Worm (Caenorhabditis elegans) whole organism, early embryonic: ENCODE measurements around the gene egl-43.

Experiments
- B0310.2 ChIP-seq: sonication (generic microtip); optimal IDR thresholded peaks from 2 replicates; lab custom pipeline; 2016; ENCODE audit warnings: mild to moderate bottlenecking, missing genetic modification characterization, missing compliant biosample characterization
- F13C5.2 ChIP-seq: sonication (generic microtip); optimal IDR thresholded peaks from 2 replicates; lab custom pipeline; 2017; ENCODE audit warnings: mild to moderate bottlenecking, missing genetic modification characterization, inconsistent platforms, missing compliant biosample characterization
- aly-1 ChIP-seq: sonication (generic microtip); optimal IDR thresholded peaks from 2 replicates; lab custom pipeline; 2016; ENCODE audit warnings: missing genetic modification characterization, missing compliant biosample characterization
- ama-1 ChIP-seq: fragments of 150-350 bp; optimal IDR thresholded peaks from 2 replicates; lab custom pipeline; 2014
- ceh-13 ChIP-seq: fragments of 200-800 bp; sonication (Bioruptor generic); optimal IDR thresholded peaks from 2 replicates; lab custom pipeline; 2018; ENCODE audit warnings: mild to moderate bottlenecking, missing genetic modification characterization, missing compliant biosample characterization
- ceh-36 ChIP-seq: sonication (generic microtip); optimal IDR thresholded peaks from 2 replicates; lab custom pipeline; 2016; ENCODE audit warnings: missing genetic modification characterization, inconsistent platforms, missing compliant biosample characterization
- ets-7 ChIP-seq: sonication (generic microtip); optimal IDR thresholded peaks from 2 replicates; lab custom pipeline; 2016; ENCODE audit warnings: missing genotype, missing genetic modification characterization, missing compliant biosample characterization
- flt-1 ChIP-seq: fragments of 200-800 bp; sonication (Bioruptor generic); IDR thresholded peaks from 2 replicates; pipeline ENCODE4 v1.3.6; 2022; ENCODE audit warnings: missing genetic modification characterization, missing compliant biosample characterization
- hmbx-1 ChIP-seq: sonication (generic microtip); optimal IDR thresholded peaks from 2 replicates; lab custom pipeline; 2016; ENCODE audit warnings: mild to moderate bottlenecking, missing genetic modification characterization, missing compliant biosample characterization
- hmg-4 ChIP-seq: fragments of 200-800 bp; sonication (Bioruptor generic); optimal IDR thresholded peaks from 2 replicates; lab custom pipeline; 2018; ENCODE audit warnings: mild to moderate bottlenecking, missing genetic modification characterization, missing compliant biosample characterization
- hnd-1 ChIP-seq: sonication (generic microtip); optimal IDR thresholded peaks from 2 replicates; lab custom pipeline; 2016; ENCODE audit warnings: missing genetic modification characterization, missing compliant biosample characterization
- pes-1 ChIP-seq: fragments of 200-800 bp; sonication (Bioruptor generic); IDR thresholded peaks from 2 replicates; pipeline ENCODE4 v1.3.6; 2022; ENCODE audit warnings: missing genetic modification reagents, missing genetic modification characterization, missing compliant biosample characterization
- scrt-1 ChIP-seq: fragments of 200-800 bp; sonication (Bioruptor generic); IDR thresholded peaks from 2 replicates; pipeline ENCODE4 v1.3.6; 2022; ENCODE audit warnings: missing genetic modification characterization, missing compliant biosample characterization
- sea-1 ChIP-seq: fragments of 200-800 bp; sonication (Bioruptor generic); conservative IDR thresholded peaks from 2 replicates; pipeline ENCODE4 v1.3.6; 2022; ENCODE audit warnings: missing genetic modification characterization, missing compliant biosample characterization
- tbx-11 ChIP-seq: fragments of 200-800 bp; sonication (Bioruptor generic); IDR thresholded peaks from 2 replicates; pipeline ENCODE4 v1.3.6; 2022; ENCODE audit warnings: missing genetic modification characterization, missing compliant biosample characterization
- tbx-37 ChIP-seq: fragments of 200-800 bp; sonication (Bioruptor generic); conservative IDR thresholded peaks from 2 replicates; pipeline ENCODE4 v1.3.6; 2022; ENCODE audit warnings: missing genetic modification reagents, missing genetic modification characterization, missing compliant biosample characterization
- tra-4 ChIP-seq: sonication (generic microtip); optimal IDR thresholded peaks from 2 replicates; lab custom pipeline; 2017; ENCODE audit warnings: missing genetic modification characterization, missing compliant biosample characterization

Gene egl-43

ce11 chrII:10007917-10008316 lies 52.9 kb downstream of the egl-43 start, which contains the start of gene ZK892.5:
ZK892.5 (plus strand) TSS chrII:10008217.
- no peak for TF ChIP-seq sea-1 (GFP tag; lab: Robert Waterston, UW)
- TF ChIP-seq tbx-37 (GFP tag; lab: Robert Waterston, UW), result no peak
- no peak for TF ChIP-seq hmg-4 (GFP tag; lab: Kevin White, UChicago)
- no peak for TF ChIP-seq tra-4 (tag; lab: Kevin White, UChicago)
- TF ChIP-seq ceh-13 (GFP tag; lab: Kevin White, UChicago), result no peak
- no peak for TF ChIP-seq F13C5.2 (tag; lab: Kevin White, UChicago)
- no peak for TF ChIP-seq tbx-11
- TF ChIP-seq aly-1 (tag; lab: Kevin White, UChicago), result no peak
- TF ChIP-seq hnd-1 (tag; lab: Kevin White, UChicago), result no peak
- no peak for TF ChIP-seq B0310.2 (tag; lab: Kevin White, UChicago)
- TF ChIP-seq scrt-1 (GFP tag; lab: Robert Waterston, UW), result no peak
- no peak for TF ChIP-seq ama-1 (lab: Kevin White, UChicago)
- no peak for TF ChIP-seq pes-1
- no peak for TF ChIP-seq flt-1 (GFP tag; lab: Robert Waterston, UW)
- no peak for TF ChIP-seq ceh-36 (tag; lab: Kevin White, UChicago)
- no peak for TF ChIP-seq ets-7 (tag; lab: Kevin White, UChicago)
- TF ChIP-seq hmbx-1 (tag; lab: Kevin White, UChicago), result no peak

- TF ChIP-seq flt-1 (GFP tag; lab: Robert Waterston, UW) (no peak), ama-1 (lab: Kevin White, UChicago) (no peak), ets-7 (tag; lab: Kevin White, UChicago) (no peak)
Measured at ce11 chrII:10008552-10008951, 53.6 kb downstream of the egl-43 start.

ce11 chrII:10010914-10011313 lies 55.9 kb downstream of the egl-43 start:
- TF ChIP-seq ama-1 (lab: Kevin White, UChicago), result no peak
- no peak for TF ChIP-seq F13C5.2 (tag; lab: Kevin White, UChicago)

- TF ChIP-seq hmbx-1 (tag; lab: Kevin White, UChicago), result no peak
- TF ChIP-seq scrt-1 (GFP tag; lab: Robert Waterston, UW), result no peak
Measured at ce11 chrII:10011733-10012132, 56.7 kb downstream of the egl-43 start.

ce11 chrII:10012490-10012889 lies 57.5 kb downstream of the egl-43 start:
- TF ChIP-seq aly-1 (tag; lab: Kevin White, UChicago) (no peak), ceh-36 (tag; lab: Kevin White, UChicago) (no peak)
